Worm (Caenorhabditis elegans) whole organism, L3 larva: ENCODE data around the gene phf-31.
A peak's percentile ranks its signal among the peaks of the same experiment; 100 is the strongest.

Experiments
- R02D3.7 ChIP-seq: fragments of 150-350 bp; optimal IDR thresholded peaks from 2 replicates; lab custom pipeline; 2014; ENCODE audit warnings: missing biosample characterization, missing genetic modification characterization
- aly-2 ChIP-seq: fragments of 150-350 bp; optimal IDR thresholded peaks from 2 replicates; lab custom pipeline; 2014; ENCODE audit warnings: missing biosample characterization, missing genetic modification characterization
- ama-1 ChIP-seq: fragments of 150-350 bp; optimal IDR thresholded peaks from 2 replicates; lab custom pipeline; 2018
- ceh-16 ChIP-seq: sonication (generic microtip); optimal IDR thresholded peaks from 2 replicates; lab custom pipeline; 2017; ENCODE audit warnings: missing biosample characterization, missing genetic modification characterization
- ceh-28 ChIP-seq: fragments of 150-350 bp; optimal IDR thresholded peaks from 2 replicates; lab custom pipeline; 2014; ENCODE audit warnings: missing biosample characterization, missing genetic modification reagents, missing genetic modification characterization
- ceh-9 ChIP-seq: sonication (generic microtip); optimal IDR thresholded peaks from 2 replicates; lab custom pipeline; 2018; ENCODE audit warnings: missing biosample characterization, missing genetic modification characterization
- egl-27 ChIP-seq: sonication (generic microtip); optimal IDR thresholded peaks from 4 replicates; lab custom pipeline; 2017; ENCODE audit warnings: missing biosample characterization, missing genetic modification reagents, missing genetic modification characterization
- elt-1 ChIP-seq: fragments of 150-350 bp; optimal IDR thresholded peaks from 2 replicates; lab custom pipeline; 2014; ENCODE audit warnings: missing biosample characterization, missing genetic modification characterization
- elt-2 ChIP-seq: sonication (generic microtip); optimal IDR thresholded peaks from 2 replicates; lab custom pipeline; 2016; ENCODE audit warnings: missing genetic modification reagents, mild to moderate bottlenecking, missing genetic modification characterization, missing compliant biosample characterization
- elt-3 ChIP-seq, 3 experiments: fragments of 150-350 bp in 1 of 3; sonication (generic microtip) in 2 of 3; optimal IDR thresholded peaks; 2 replicates in 2 of 3; 4 replicates in 1 of 3; lab custom pipeline; 2014 to 2017; ENCODE audit warnings: missing biosample characterization in 3 of 3, missing genetic modification characterization in 3 of 3
- fkh-10 ChIP-seq: sonication (generic microtip); optimal IDR thresholded peaks from 2 replicates; lab custom pipeline; 2017; ENCODE audit warnings: missing biosample characterization, missing genetic modification reagents, missing genetic modification characterization
- fkh-2 ChIP-seq: fragments of 150-350 bp; optimal IDR thresholded peaks from 2 replicates; lab custom pipeline; 2014; ENCODE audit warnings: missing biosample characterization, missing genetic modification reagents, missing genetic modification characterization
- fos-1 ChIP-seq: fragments of 150-350 bp; optimal IDR thresholded peaks from 2 replicates; lab custom pipeline; 2014; ENCODE audit warnings: missing biosample characterization, missing genetic modification characterization
- hmg-11 ChIP-seq: sonication (generic microtip); optimal IDR thresholded peaks from 2 replicates; lab custom pipeline; 2016; ENCODE audit warnings: missing genetic modification characterization, missing compliant biosample characterization
- jun-1 ChIP-seq: fragments of 150-350 bp; optimal IDR thresholded peaks from 2 replicates; lab custom pipeline; 2014; ENCODE audit warnings: missing biosample characterization, missing genetic modification reagents, missing genetic modification characterization
- lin-39 ChIP-seq: fragments of 150-350 bp; optimal IDR thresholded peaks from 2 replicates; lab custom pipeline; 2018; ENCODE audit warnings: missing biosample characterization, missing genetic modification reagents, missing genetic modification characterization
- lsy-12 ChIP-seq: sonication (generic microtip); optimal IDR thresholded peaks from 2 replicates; lab custom pipeline; 2016; ENCODE audit warnings: mild to moderate bottlenecking, missing genetic modification characterization, missing compliant biosample characterization
- mdl-1 ChIP-seq: fragments of 150-350 bp; optimal IDR thresholded peaks from 2 replicates; lab custom pipeline; 2014; ENCODE audit warnings: missing biosample characterization, missing genetic modification characterization
- mml-1 ChIP-seq: fragments of 150-350 bp; sonication (generic microtip); optimal IDR thresholded peaks from 3 replicates; lab custom pipeline; 2014; ENCODE audit warnings: missing biosample characterization, missing genetic modification characterization
- nfya-1 ChIP-seq: sonication (generic microtip); optimal IDR thresholded peaks from 2 replicates; lab custom pipeline; 2017; ENCODE audit warnings: missing genetic modification characterization, mild to moderate bottlenecking, missing compliant biosample characterization, antibody characterized with exemption, moderate library complexity; ENCODE audit not compliant: insufficient read depth
- nhr-12 ChIP-seq: fragments of 150-350 bp; optimal IDR thresholded peaks from 2 replicates; lab custom pipeline; 2014; ENCODE audit warnings: missing biosample characterization, missing genetic modification characterization
- nhr-23 ChIP-seq: fragments of 150-350 bp; optimal IDR thresholded peaks from 2 replicates; lab custom pipeline; 2014; ENCODE audit warnings: missing biosample characterization, missing genetic modification reagents, missing genetic modification characterization
- nhr-237 ChIP-seq: fragments of 150-350 bp; optimal IDR thresholded peaks from 2 replicates; lab custom pipeline; 2014; ENCODE audit warnings: missing biosample characterization, missing genetic modification characterization
- nhr-25 ChIP-seq: sonication (generic microtip); optimal IDR thresholded peaks from 2 replicates; lab custom pipeline; 2017; ENCODE audit warnings: missing biosample characterization, missing genetic modification characterization
- nhr-28 ChIP-seq: fragments of 150-350 bp; optimal IDR thresholded peaks from 2 replicates; lab custom pipeline; 2014; ENCODE audit warnings: missing biosample characterization, missing genetic modification characterization
- nhr-43 ChIP-seq: sonication (generic microtip); optimal IDR thresholded peaks from 2 replicates; lab custom pipeline; 2016; ENCODE audit warnings: mild to moderate bottlenecking, missing genetic modification characterization, missing compliant biosample characterization; ENCODE audit not compliant: poor library complexity, severe bottlenecking
- nhr-67 ChIP-seq: fragments of 150-350 bp; optimal IDR thresholded peaks from 2 replicates; lab custom pipeline; 2014; ENCODE audit warnings: missing biosample characterization, missing genetic modification characterization
- nhr-76 ChIP-seq: fragments of 150-350 bp; sonication (generic microtip); optimal IDR thresholded peaks from 5 replicates; lab custom pipeline; 2014; ENCODE audit warnings: missing biosample characterization, missing genetic modification characterization
- nhr-77 ChIP-seq: fragments of 150-350 bp; optimal IDR thresholded peaks from 2 replicates; lab custom pipeline; 2014; ENCODE audit warnings: missing biosample characterization, missing genetic modification characterization
- pha-4 ChIP-seq: fragments of 150-350 bp; optimal IDR thresholded peaks from 2 replicates; lab custom pipeline; 2014; ENCODE audit warnings: missing biosample characterization, missing genetic modification reagents, missing genetic modification characterization
- sea-2 ChIP-seq: fragments of 150-350 bp; sonication (generic microtip); optimal IDR thresholded peaks from 4 replicates; lab custom pipeline; 2014; ENCODE audit warnings: missing biosample characterization, missing genetic modification reagents, missing genetic modification characterization
- tbx-2 ChIP-seq: sonication (generic microtip); optimal IDR thresholded peaks from 2 replicates; lab custom pipeline; 2016; ENCODE audit warnings: mild to moderate bottlenecking, missing genetic modification characterization, missing compliant biosample characterization
- unc-62 ChIP-seq: fragments of 150-350 bp; sonication (generic microtip); optimal IDR thresholded peaks from 4 replicates; lab custom pipeline; 2014; ENCODE audit warnings: missing biosample characterization, missing genetic modification reagents, missing genetic modification characterization
- zag-1 ChIP-seq: fragments of 150-350 bp; optimal IDR thresholded peaks from 2 replicates; lab custom pipeline; 2014; ENCODE audit warnings: missing biosample characterization, missing genetic modification characterization
- ztf-4 ChIP-seq: fragments of 150-350 bp; optimal IDR thresholded peaks from 2 replicates; lab custom pipeline; 2014; ENCODE audit warnings: missing biosample characterization, missing genetic modification characterization

The phf-31 gene

ce11 chrX:10674199-10674598 lies 7.6 kb upstream of the phf-31 start, which contains the start of gene F13E6.2:
Gene F13E6.2, minus strand, starts transcription at chrX:10674299.
- TF ChIP-seq sea-2 = no peak
- no peak for TF ChIP-seq egl-27 (tag; lab: Kevin White, UChicago)
- no peak for TF ChIP-seq elt-3 (tag; optimal IDR thresholded peaks at IDR 0.05; lab: Kevin White, UChicago)
- no peak for TF ChIP-seq ceh-28 (tag; lab: Kevin White, UChicago)
- no peak for TF ChIP-seq nfya-1
- no peak for TF ChIP-seq R02D3.7
- no peak for TF ChIP-seq nhr-76 (tag; lab: Kevin White, UChicago)
- TF ChIP-seq lsy-12 (tag; lab: Kevin White, UChicago) = no peak
- TF ChIP-seq ztf-4 (tag; lab: Kevin White, UChicago) = no peak
- TF ChIP-seq nhr-12 = no peak
- TF ChIP-seq nhr-25 (tag; lab: Kevin White, UChicago) = no peak
- TF ChIP-seq ceh-9 (tag; lab: Kevin White, UChicago) = no peak
- TF ChIP-seq fkh-10 (GFP tag; lab: Kevin White, UChicago) = no peak
- no peak for TF ChIP-seq nhr-237
- TF ChIP-seq unc-62 (GFP tag; lab: Kevin White, UChicago) = no peak
- TF ChIP-seq nhr-28 = no peak
- TF ChIP-seq lin-39 = no peak
- no peak for TF ChIP-seq nhr-67 (tag; lab: Kevin White, UChicago)
- TF ChIP-seq, all 47 proteins: peak for 0

DNA sequence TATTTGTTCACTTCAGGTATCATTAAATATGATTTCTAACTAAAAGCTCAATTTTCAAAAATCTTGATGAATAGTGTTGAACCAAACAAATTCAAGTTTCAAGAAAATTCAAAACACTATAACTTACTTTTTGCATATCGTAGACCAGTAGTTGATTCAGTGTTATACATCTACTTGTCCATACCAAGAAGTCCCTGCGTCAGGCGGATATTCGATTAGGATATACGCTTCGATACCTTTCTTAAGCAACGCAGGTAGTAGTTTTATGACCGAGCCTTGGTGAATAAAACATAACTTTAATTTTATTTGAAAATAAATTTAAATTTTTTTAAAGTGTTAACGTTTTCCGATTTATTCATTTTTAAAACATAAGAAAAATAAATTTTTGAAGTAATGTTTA lies 6.4 kb upstream of the phf-31 start:
- TF ChIP-seq nhr-43 (tag; lab: Kevin White, UChicago) (peak; percentile 18), lsy-12 (tag; lab: Kevin White, UChicago) (no peak), ama-1 (peak; percentile 26)

DNA sequence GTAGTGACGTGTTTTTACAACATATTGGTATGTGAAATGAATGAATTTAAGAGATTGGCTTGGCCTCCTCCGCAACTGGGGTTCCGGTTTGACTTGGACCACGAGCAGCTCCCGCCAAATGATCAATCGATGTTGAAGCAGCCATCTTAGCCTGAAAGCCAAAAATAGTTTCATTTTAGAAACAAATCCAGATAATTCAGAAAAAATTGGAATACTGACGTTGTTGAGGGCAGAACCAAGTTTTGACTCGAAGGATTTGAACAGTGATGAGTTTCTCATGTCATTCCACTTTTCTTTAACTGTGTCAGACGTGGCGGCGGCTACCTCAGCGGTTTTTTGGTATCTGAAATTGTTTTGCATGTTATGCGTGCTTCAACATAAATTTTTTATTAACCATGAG lies 5.8 kb upstream of the phf-31 start:
- TF ChIP-seq tbx-2 (tag; lab: Kevin White, UChicago) (no peak), unc-62 (GFP tag; lab: Kevin White, UChicago) (no peak), nhr-12 (no peak), jun-1 (tag; lab: Kevin White, UChicago) (no peak), nhr-76 (tag; lab: Kevin White, UChicago) (no peak), egl-27 (tag; lab: Kevin White, UChicago) (no peak), lin-39 (no peak), fos-1 (tag; lab: Kevin White, UChicago) (no peak), nhr-77 (tag; lab: Kevin White, UChicago) (no peak), zag-1 (no peak), elt-2 (no peak), pha-4 (tag; lab: Kevin White, UChicago) (no peak), ceh-9 (tag; lab: Kevin White, UChicago) (no peak), ceh-16 (tag; lab: Kevin White, UChicago) (no peak), elt-3 (tag; optimal IDR thresholded peaks at IDR 0.05; lab: Kevin White, UChicago) (no peak), ama-1 (no peak), mml-1 (tag; lab: Kevin White, UChicago) (no peak)

DNA sequence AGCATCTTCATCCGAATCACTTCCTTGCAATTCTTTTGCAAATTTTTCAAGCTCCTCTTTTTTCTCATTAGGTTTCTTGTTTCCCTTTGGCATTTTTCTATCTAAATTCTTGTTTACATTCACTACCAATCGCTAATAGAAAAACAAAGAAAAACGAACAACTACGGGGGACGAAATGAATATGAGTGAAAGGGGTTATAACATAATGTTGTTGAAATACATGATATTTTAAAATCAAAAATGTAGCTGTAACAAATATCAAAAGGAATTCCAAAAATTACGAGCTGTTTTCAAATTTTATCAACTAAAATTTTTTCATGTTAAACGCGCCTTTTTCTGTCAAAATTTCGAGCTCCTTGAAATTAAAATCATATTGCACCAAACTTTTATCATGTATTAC lies 4.8 kb upstream of the phf-31 start, which contains the start of gene F13E6.1:
Gene F13E6.1 (minus strand): TSS at position 101 of the 400 bp plus-strand sequence.
- TF ChIP-seq lin-39 = no peak
- TF ChIP-seq ceh-16 (tag; lab: Kevin White, UChicago) = no peak

DNA sequence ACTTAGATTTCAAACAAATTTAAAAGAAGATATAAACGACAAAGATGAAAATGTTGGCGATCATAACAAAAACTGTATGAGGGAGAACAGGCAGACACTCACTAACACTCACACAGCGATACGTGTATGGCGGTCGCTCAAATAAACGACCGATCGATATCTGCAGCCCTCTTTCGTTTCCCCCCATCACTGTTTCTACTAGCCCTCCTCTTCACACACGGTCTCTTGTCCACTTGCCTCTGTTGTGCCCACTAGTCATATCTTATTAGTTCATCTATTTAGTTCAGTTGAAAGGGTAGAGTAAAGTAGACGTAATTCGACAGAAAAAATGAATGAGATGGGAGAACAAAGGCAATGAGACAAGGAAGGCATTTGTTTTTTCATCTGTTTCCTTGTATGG lies 4.2 kb upstream of the phf-31 start:
- TF ChIP-seq R02D3.7 (no peak), ceh-28 (tag; lab: Kevin White, UChicago) (peak; percentile 81), elt-3 (tag; optimal IDR thresholded peaks at IDR 0.05; lab: Kevin White, UChicago) (peak in 1 of 3 experiments; percentile 43), pha-4 (tag; lab: Kevin White, UChicago) (peak; percentile 56), ztf-4 (tag; lab: Kevin White, UChicago) (peak; percentile 11), nhr-23 (tag; lab: Kevin White, UChicago) (peak; percentile 79), aly-2 (no peak), nhr-25 (tag; lab: Kevin White, UChicago) (peak; percentile 69), nhr-43 (tag; lab: Kevin White, UChicago) (peak; percentile 6), tbx-2 (tag; lab: Kevin White, UChicago) (peak; percentile 14), mdl-1 (tag; lab: Kevin White, UChicago) (no peak), nhr-28 (no peak), fkh-2 (tag; lab: Kevin White, UChicago) (no peak), lin-39 (peak; percentile 10), elt-2 (peak; percentile 20), nhr-12 (no peak), nfya-1 (peak; percentile 56), hmg-11 (peak; percentile 77), elt-1 (tag; lab: Kevin White, UChicago) (peak; percentile 60)
